Worm (Caenorhabditis elegans) whole organism, L1 larva: ENCODE data around the gene K12H6.12.

Source experiments
- C16A3.4 ChIP-seq: fragments of 150-350 bp; optimal IDR thresholded peaks from 2 replicates; lab custom pipeline; 2014; ENCODE audit warnings: missing biosample characterization, missing genetic modification characterization
- aha-1 ChIP-seq: fragments of 150-350 bp; optimal IDR thresholded peaks from 2 replicates; lab custom pipeline; 2014; ENCODE audit warnings: missing biosample characterization, missing genetic modification characterization
- ceh-82 ChIP-seq, 3 experiments: fragments of 150-350 bp in 1 of 3; sonication (generic microtip) in 2 of 3; optimal IDR thresholded peaks; 2 replicates each; lab custom pipeline; 2014 to 2017; ENCODE audit warnings: missing biosample characterization in 3 of 3, missing genetic modification characterization in 3 of 3
- jun-1 ChIP-seq: fragments of 150-350 bp; optimal IDR thresholded peaks from 2 replicates; lab custom pipeline; 2014; ENCODE audit warnings: missing biosample characterization, missing genetic modification reagents, missing genetic modification characterization
- lsy-2 ChIP-seq, 2 experiments: fragments of 150-350 bp; optimal IDR thresholded peaks; 2 replicates each; lab custom pipeline; 2014; ENCODE audit warnings: missing biosample characterization in 2 of 2, missing genetic modification characterization in 2 of 2
- mdl-1 ChIP-seq, 2 experiments: fragments of 150-350 bp; optimal IDR thresholded peaks; 2 replicates each; lab custom pipeline; 2014 to 2017; ENCODE audit warnings: missing biosample characterization in 2 of 2, missing genetic modification characterization in 2 of 2, inconsistent platforms in 1 of 2
- mef-2 ChIP-seq: fragments of 150-350 bp; optimal IDR thresholded peaks from 2 replicates; lab custom pipeline; 2014; ENCODE audit warnings: missing biosample characterization, missing genetic modification characterization
- nhr-47 ChIP-seq: sonication (generic microtip); optimal IDR thresholded peaks from 2 replicates; lab custom pipeline; 2016; ENCODE audit warnings: mild to moderate bottlenecking, missing genetic modification characterization, moderate library complexity, missing compliant biosample characterization
- sox-4 ChIP-seq: sonication (generic microtip); optimal IDR thresholded peaks from 2 replicates; lab custom pipeline; 2016; ENCODE audit warnings: missing genetic modification characterization, missing compliant biosample characterization
- sptf-1 ChIP-seq: fragments of 150-350 bp; optimal IDR thresholded peaks from 2 replicates; lab custom pipeline; 2014; ENCODE audit warnings: missing biosample characterization, missing genetic modification characterization
- unc-130 ChIP-seq: fragments of 150-350 bp; optimal IDR thresholded peaks from 2 replicates; lab custom pipeline; 2017; ENCODE audit warnings: missing biosample characterization, missing genetic modification characterization, inconsistent platforms
- unc-62 ChIP-seq: fragments of 150-350 bp; optimal IDR thresholded peaks from 2 replicates; lab custom pipeline; 2014; ENCODE audit warnings: missing biosample characterization, missing genetic modification reagents, missing genetic modification characterization

DNA sequence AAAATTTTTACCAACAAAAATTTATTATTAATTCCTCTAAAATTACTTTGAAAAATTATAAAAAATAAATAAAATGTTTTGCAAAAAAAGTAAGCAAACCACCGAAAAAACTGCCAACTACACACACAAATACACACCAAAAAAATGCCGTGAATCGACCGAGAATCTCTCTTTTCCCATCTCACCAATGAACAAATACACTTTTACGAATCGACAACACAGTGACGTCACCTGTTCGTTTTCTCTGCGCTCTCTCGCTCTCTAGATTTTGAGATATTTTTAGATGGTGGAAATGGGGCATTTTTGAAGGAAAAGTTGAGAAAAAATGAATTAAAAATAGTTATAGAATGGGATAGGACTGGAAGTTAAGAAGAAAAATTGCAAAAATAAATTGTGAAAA lies 24.1 kb downstream of the K12H6.12 start:
- TF ChIP-seq jun-1 (tag; lab: Kevin White, UChicago) (no peak), unc-130 (tag; lab: Kevin White, UChicago) (no peak), ceh-82 (tag; optimal IDR thresholded peaks at IDR 0.05; lab: Kevin White, UChicago) (peak in 1 of 3 experiments; percentile 6), unc-62 (GFP tag; lab: Kevin White, UChicago) (no peak), mef-2 (peak; percentile 43), mdl-1 (tag; optimal IDR thresholded peaks at IDR 0.05; lab: Kevin White, UChicago) (no peak), sox-4 (no peak), sptf-1 (tag; lab: Kevin White, UChicago) (no peak), nhr-47 (tag; lab: Kevin White, UChicago) (no peak), C16A3.4 (tag; lab: Kevin White, UChicago) (no peak), aha-1 (tag; lab: Kevin White, UChicago) (no peak), lsy-2 (tag; optimal IDR thresholded peaks at IDR 0.05; lab: Kevin White, UChicago) (peak; percentile 40 to 54)
